Worm (Caenorhabditis elegans) whole organism, L1 larva: Measurements from ENCODE around the gene cup-5.

Experiments used
- C04F5.9 ChIP-seq: sonication (generic microtip); optimal IDR thresholded peaks from 2 replicates; lab custom pipeline; 2016; ENCODE audit warnings: missing genetic modification characterization, missing compliant biosample characterization
- F16B12.6 ChIP-seq: fragments of 150-350 bp; optimal IDR thresholded peaks from 2 replicates; lab custom pipeline; 2014; ENCODE audit warnings: missing biosample characterization, missing genetic modification characterization
- Y116A8C.19 ChIP-seq: sonication (generic microtip); optimal IDR thresholded peaks from 2 replicates; lab custom pipeline; 2016; ENCODE audit warnings: missing compliant biosample characterization, missing genetic modification characterization, borderline replicate concordance
- aha-1 ChIP-seq: fragments of 150-350 bp; optimal IDR thresholded peaks from 2 replicates; lab custom pipeline; 2014; ENCODE audit warnings: missing biosample characterization, missing genetic modification characterization
- alr-1 ChIP-seq: fragments of 200-800 bp; sonication (Bioruptor generic); optimal IDR thresholded peaks from 2 replicates; lab custom pipeline; 2018; ENCODE audit warnings: borderline replicate concordance, mild to moderate bottlenecking, missing genetic modification characterization, missing compliant biosample characterization
- ama-1 ChIP-seq: fragments of 150-350 bp; optimal IDR thresholded peaks from 2 replicates; lab custom pipeline; 2014
- ceh-63 ChIP-seq: fragments of 200-800 bp; sonication (Bioruptor generic); optimal IDR thresholded peaks from 2 replicates; lab custom pipeline; 2018; ENCODE audit warnings: mild to moderate bottlenecking, missing genetic modification characterization, missing compliant biosample characterization
- ceh-82 ChIP-seq, 3 experiments: fragments of 150-350 bp in 1 of 3; sonication (generic microtip) in 2 of 3; optimal IDR thresholded peaks; 2 replicates each; lab custom pipeline; 2014 to 2017; ENCODE audit warnings: missing biosample characterization in 3 of 3, missing genetic modification characterization in 3 of 3
- dsc-1 ChIP-seq: sonication (generic microtip); optimal IDR thresholded peaks from 2 replicates; lab custom pipeline; 2016; ENCODE audit warnings: mild to moderate bottlenecking, missing genetic modification characterization, missing compliant biosample characterization
- efl-1 ChIP-seq, 4 experiments: fragments of 150-350 bp; optimal IDR thresholded peaks in 3 of 4; peaks in 1 of 4; 1 replicate in 1 of 4; 2 replicates in 3 of 4; lab custom pipeline; 2014; ENCODE audit warnings: missing biosample characterization in 2 of 4, missing genetic modification characterization in 2 of 4, missing genetic modification reagents in 2 of 4
- efl-3 ChIP-seq: fragments of 200-800 bp; sonication (Bioruptor generic); optimal IDR thresholded peaks from 2 replicates; lab custom pipeline; 2018; ENCODE audit warnings: mild to moderate bottlenecking, missing genetic modification characterization, missing compliant biosample characterization
- egl-27 ChIP-seq, 2 experiments: fragments of 150-350 bp in 1 of 2; sonication (generic microtip); optimal IDR thresholded peaks; 3 replicates each; lab custom pipeline; 2017 to 2018; ENCODE audit warnings: missing biosample characterization in 2 of 2, missing genetic modification characterization in 2 of 2, missing genetic modification reagents in 2 of 2
- elt-2 ChIP-seq: sonication (generic microtip); optimal IDR thresholded peaks from 2 replicates; lab custom pipeline; 2016; ENCODE audit warnings: missing genetic modification characterization, mild to moderate bottlenecking, inconsistent platforms, missing compliant biosample characterization, missing genetic modification reagents
- elt-3 ChIP-seq, 6 experiments: fragments of 150-350 bp in 1 of 6; sonication (generic microtip); optimal IDR thresholded peaks; 2 replicates each; lab custom pipeline; 2017 to 2018; ENCODE audit warnings: missing biosample characterization in 6 of 6, missing genetic modification characterization in 6 of 6, inconsistent platforms in 1 of 6
- ets-5 ChIP-seq: fragments of 200-800 bp; sonication (Bioruptor generic); IDR thresholded peaks from 2 replicates; pipeline ENCODE4 v1.3.6; 2022; ENCODE audit warnings: missing genetic modification characterization, missing compliant biosample characterization
- fkh-10 ChIP-seq: sonication (generic microtip); optimal IDR thresholded peaks from 2 replicates; lab custom pipeline; 2017; ENCODE audit warnings: missing biosample characterization, missing genetic modification reagents, missing genetic modification characterization
- fkh-4 ChIP-seq: sonication (generic microtip); optimal IDR thresholded peaks from 2 replicates; lab custom pipeline; 2016; ENCODE audit warnings: missing compliant biosample characterization, missing genetic modification characterization, borderline replicate concordance
- grh-1 ChIP-seq: fragments of 200-800 bp; sonication (Bioruptor generic); IDR thresholded peaks from 2 replicates; pipeline ENCODE4 v1.3.6; 2022; ENCODE audit warnings: missing genetic modification reagents, missing genetic modification characterization, missing compliant biosample characterization
- hlh-17 ChIP-seq: fragments of 200-800 bp; sonication (Bioruptor generic); optimal IDR thresholded peaks from 2 replicates; lab custom pipeline; 2018; ENCODE audit warnings: missing genetic modification characterization, mild to moderate bottlenecking, missing compliant biosample characterization, moderate library complexity, borderline replicate concordance
- hlh-4 ChIP-seq: sonication (generic microtip); optimal IDR thresholded peaks from 2 replicates; lab custom pipeline; 2016; ENCODE audit warnings: mild to moderate bottlenecking, missing genetic modification characterization, missing compliant biosample characterization
- hpl-2 ChIP-seq: fragments of 150-350 bp; optimal IDR thresholded peaks from 2 replicates; lab custom pipeline; 2014; ENCODE audit warnings: missing biosample characterization, missing genetic modification reagents, missing genetic modification characterization
- irx-1 ChIP-seq: sonication (generic microtip); optimal IDR thresholded peaks from 2 replicates; lab custom pipeline; 2016; ENCODE audit warnings: missing genetic modification characterization, missing compliant biosample characterization
- lin-13 ChIP-seq: fragments of 150-350 bp; optimal IDR thresholded peaks from 2 replicates; lab custom pipeline; 2014; ENCODE audit warnings: missing biosample characterization, missing genetic modification reagents, missing genetic modification characterization
- lin-14 ChIP-seq: fragments of 200-800 bp; sonication (Bioruptor generic); optimal IDR thresholded peaks from 2 replicates; lab custom pipeline; 2018; ENCODE audit warnings: mild to moderate bottlenecking, missing genetic modification characterization, moderate library complexity, missing compliant biosample characterization
- lin-35 ChIP-seq, 2 experiments: fragments of 150-350 bp; optimal IDR thresholded peaks; 2 replicates each; lab custom pipeline; 2014; ENCODE audit warnings: missing biosample characterization in 2 of 2, missing genetic modification characterization in 2 of 2, missing genetic modification reagents in 2 of 2
- lin-39 ChIP-seq: fragments of 150-350 bp; optimal IDR thresholded peaks from 2 replicates; lab custom pipeline; 2014; ENCODE audit warnings: missing biosample characterization, missing genetic modification reagents, missing genetic modification characterization
- lsy-2 ChIP-seq, 2 experiments: fragments of 150-350 bp; optimal IDR thresholded peaks; 2 replicates each; lab custom pipeline; 2014; ENCODE audit warnings: missing biosample characterization in 2 of 2, missing genetic modification characterization in 2 of 2
- mab-9 ChIP-seq: fragments of 200-800 bp; sonication (Bioruptor generic); IDR thresholded peaks from 2 replicates; pipeline ENCODE4 v1.3.6; 2022; ENCODE audit warnings: missing genetic modification reagents, missing genetic modification characterization, missing compliant biosample characterization
- mdl-1 ChIP-seq, 2 experiments: fragments of 150-350 bp; optimal IDR thresholded peaks; 2 replicates each; lab custom pipeline; 2014 to 2017; ENCODE audit warnings: missing biosample characterization in 2 of 2, missing genetic modification characterization in 2 of 2, inconsistent platforms in 1 of 2
- mep-1 ChIP-seq: fragments of 150-350 bp; optimal IDR thresholded peaks from 2 replicates; lab custom pipeline; 2014; ENCODE audit warnings: missing biosample characterization, missing genetic modification characterization
- nhr-12 ChIP-seq: sonication (generic microtip); optimal IDR thresholded peaks from 2 replicates; lab custom pipeline; 2017; ENCODE audit warnings: missing biosample characterization, missing genetic modification characterization
- nhr-19 ChIP-seq: fragments of 200-800 bp; sonication (Bioruptor generic); conservative IDR thresholded peaks from 2 replicates; pipeline ENCODE4 v1.3.6; 2022; ENCODE audit warnings: missing genetic modification characterization, missing compliant biosample characterization
- nhr-237 ChIP-seq: fragments of 150-350 bp; optimal IDR thresholded peaks from 2 replicates; lab custom pipeline; 2014; ENCODE audit warnings: missing biosample characterization, missing genetic modification characterization
- nhr-28 ChIP-seq: fragments of 150-350 bp; optimal IDR thresholded peaks from 2 replicates; lab custom pipeline; 2014; ENCODE audit warnings: missing biosample characterization, missing genetic modification characterization
- nhr-71 ChIP-seq: sonication (generic microtip); optimal IDR thresholded peaks from 2 replicates; lab custom pipeline; 2016; ENCODE audit warnings: mild to moderate bottlenecking, missing genetic modification characterization, moderate library complexity, missing compliant biosample characterization
- nhr-76 ChIP-seq: sonication (generic microtip); optimal IDR thresholded peaks from 2 replicates; lab custom pipeline; 2017; ENCODE audit warnings: missing biosample characterization, missing genetic modification characterization
- nhr-77 ChIP-seq: fragments of 150-350 bp; optimal IDR thresholded peaks from 2 replicates; lab custom pipeline; 2014; ENCODE audit warnings: missing biosample characterization, missing genetic modification characterization
- nhr-90 ChIP-seq: sonication (generic microtip); optimal IDR thresholded peaks from 2 replicates; lab custom pipeline; 2016; ENCODE audit warnings: mild to moderate bottlenecking, missing genetic modification characterization, missing compliant biosample characterization; ENCODE audit not compliant: poor library complexity
- pag-3 ChIP-seq: sonication (generic microtip); optimal IDR thresholded peaks from 2 replicates; lab custom pipeline; 2017; ENCODE audit warnings: missing genetic modification characterization, mild to moderate bottlenecking, missing compliant biosample characterization, antibody characterized with exemption, borderline replicate concordance; ENCODE audit not compliant: insufficient read depth
- pax-3 ChIP-seq: fragments of 200-800 bp; sonication (Bioruptor generic); optimal IDR thresholded peaks from 2 replicates; lab custom pipeline; 2018; ENCODE audit warnings: mild to moderate bottlenecking, missing genetic modification characterization, moderate library complexity, missing compliant biosample characterization
- pqm-1 ChIP-seq: sonication (generic microtip); optimal IDR thresholded peaks from 3 replicates; lab custom pipeline; 2017; ENCODE audit warnings: missing biosample characterization, missing genetic modification characterization
- skn-1 ChIP-seq: fragments of 150-350 bp; optimal IDR thresholded peaks from 2 replicates; lab custom pipeline; 2014; ENCODE audit warnings: missing biosample characterization, missing genetic modification characterization
- snu-23 ChIP-seq: sonication (generic microtip); optimal IDR thresholded peaks from 2 replicates; lab custom pipeline; 2016; ENCODE audit warnings: missing genetic modification characterization, missing compliant biosample characterization
- sptf-1 ChIP-seq: fragments of 150-350 bp; optimal IDR thresholded peaks from 2 replicates; lab custom pipeline; 2014; ENCODE audit warnings: missing biosample characterization, missing genetic modification characterization
- sup-37 ChIP-seq: fragments of 200-800 bp; sonication (Bioruptor generic); optimal IDR thresholded peaks from 2 replicates; lab custom pipeline; 2018; ENCODE audit warnings: mild to moderate bottlenecking, missing genetic modification characterization, missing compliant biosample characterization
- swsn-7 ChIP-seq: sonication (generic microtip); optimal IDR thresholded peaks from 2 replicates; lab custom pipeline; 2016; ENCODE audit warnings: missing genetic modification characterization, missing compliant biosample characterization
- unc-30 ChIP-seq: sonication (generic microtip); optimal IDR thresholded peaks from 2 replicates; lab custom pipeline; 2017; ENCODE audit warnings: missing biosample characterization, missing genetic modification characterization
- unc-86 ChIP-seq: sonication (generic microtip); optimal IDR thresholded peaks from 2 replicates; lab custom pipeline; 2016; ENCODE audit warnings: missing genetic modification characterization, missing compliant biosample characterization
- unc-98 ChIP-seq: fragments of 200-800 bp; sonication (Bioruptor generic); IDR thresholded peaks from 2 replicates; pipeline ENCODE4 v1.3.6; 2022; ENCODE audit warnings: missing genetic modification characterization, missing compliant biosample characterization
- zag-1 ChIP-seq: fragments of 150-350 bp; optimal IDR thresholded peaks from 2 replicates; lab custom pipeline; 2014; ENCODE audit warnings: missing biosample characterization, missing genetic modification characterization
- ztf-11 ChIP-seq, 2 experiments: sonication (generic microtip); optimal IDR thresholded peaks; 2 replicates each; lab custom pipeline; 2016 to 2017; ENCODE audit warnings: missing genetic modification characterization in 2 of 2, missing biosample characterization in 1 of 2, missing compliant biosample characterization in 1 of 2
- ztf-4 ChIP-seq: fragments of 150-350 bp; optimal IDR thresholded peaks from 2 replicates; lab custom pipeline; 2014; ENCODE audit warnings: missing biosample characterization, missing genetic modification characterization

The cup-5 gene

DNA sequence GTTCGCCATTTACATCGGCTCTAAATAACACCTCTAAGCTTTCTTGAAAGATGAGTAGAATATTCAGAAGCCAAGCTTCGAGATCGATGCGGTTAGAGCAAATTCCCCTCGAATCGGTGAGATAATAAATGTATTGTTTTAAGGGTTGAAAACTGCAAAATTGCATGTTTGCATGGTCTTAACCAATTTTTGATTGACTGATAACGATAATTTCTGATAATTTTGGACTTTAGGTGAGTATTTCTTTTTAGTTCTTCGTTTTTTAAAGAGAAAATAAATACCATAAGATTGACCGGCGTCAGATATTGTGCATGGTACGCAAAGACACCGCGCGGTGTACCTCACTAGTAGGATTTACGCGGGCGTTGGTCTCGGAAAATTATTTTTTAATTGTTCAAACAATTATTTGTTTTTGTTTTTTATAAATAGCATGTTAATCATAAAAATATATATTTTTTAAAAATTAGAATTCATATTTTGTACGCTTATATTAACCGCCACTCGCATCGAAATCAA lies at the start of gene cup-5:
Gene cup-5 (plus strand): TSS at position 51 of the 516 bp plus-strand sequence.
- TF ChIP-seq Y116A8C.19 (tag; lab: Kevin White, UChicago) (no peak), hlh-17 (no peak), hpl-2 (GFP tag; lab: Kevin White, UChicago) (no peak), hlh-4 (tag; lab: Kevin White, UChicago) (no peak), lin-35 (GFP tag; optimal IDR thresholded peaks at IDR 0.05; lab: Kevin White, UChicago) (peak; percentile 15 to 66), zag-1 (tag; lab: Kevin White, UChicago) (no peak), lin-13 (GFP tag; lab: Kevin White, UChicago) (no peak), egl-27 (tag; optimal IDR thresholded peaks at IDR 0.05; lab: Kevin White, UChicago) (no peak), lin-14 (GFP tag; lab: Kevin White, UChicago) (peak; percentile 44), lsy-2 (tag; optimal IDR thresholded peaks at IDR 0.05; lab: Kevin White, UChicago) (peak; percentile 67 to 74), fkh-10 (GFP tag; lab: Kevin White, UChicago) (no peak), F16B12.6 (peak; percentile 90), nhr-237 (tag; lab: Kevin White, UChicago) (no peak), mdl-1 (tag; optimal IDR thresholded peaks at IDR 0.05; lab: Kevin White, UChicago) (no peak), sptf-1 (no peak), ztf-4 (no peak), nhr-71 (tag; lab: Kevin White, UChicago) (peak; percentile 49), pax-3 (tag; lab: Kevin White, UChicago) (no peak), nhr-90 (tag; lab: Kevin White, UChicago) (peak; percentile 20), nhr-28 (tag; lab: Kevin White, UChicago) (no peak), ets-5 (GFP tag; lab: Robert Waterston, UW) (no peak), elt-2 (tag; lab: Kevin White, UChicago) (no peak), mab-9 (GFP tag; lab: Robert Waterston, UW) (no peak), unc-86 (tag; lab: Kevin White, UChicago) (no peak), mep-1 (tag; lab: Kevin White, UChicago) (peak; percentile 55), ztf-11 (tag; optimal IDR thresholded peaks at IDR 0.05; lab: Kevin White, UChicago) (no peak), nhr-19 (GFP tag; lab: Robert Waterston, UW) (peak; percentile 32; the same call in 1 of the 2 replicates), C04F5.9 (tag; lab: Kevin White, UChicago) (no peak), nhr-12 (tag; lab: Kevin White, UChicago) (no peak), swsn-7 (peak; percentile 41), elt-3 (tag; optimal IDR thresholded peaks at IDR 0.05; lab: Kevin White, UChicago) (peak in 1 of 6 experiments; percentile 23), ama-1 (lab: Kevin White, UChicago) (no peak), efl-3 (GFP tag; lab: Kevin White, UChicago) (no peak), skn-1 (no peak), efl-1 (optimal IDR thresholded peaks at IDR 0.05; lab: Kevin White, UChicago) (peak; percentile 54 to 60), efl-1 (GFP tag; optimal IDR thresholded peaks at IDR 0.05 in 1 of 2; lab: Kevin White, UChicago) (peak; percentile 60 to 74), fkh-4 (tag; lab: Kevin White, UChicago) (no peak), aha-1 (no peak), pqm-1 (tag; lab: Kevin White, UChicago) (no peak), pag-3 (no peak), dsc-1 (tag; lab: Kevin White, UChicago) (no peak), nhr-77 (no peak), snu-23 (GFP tag; lab: Kevin White, UChicago) (peak; percentile 44), ceh-82 (tag; optimal IDR thresholded peaks at IDR 0.05; lab: Kevin White, UChicago) (peak; percentile 5 to 35 (median 16)), alr-1 (tag; lab: Kevin White, UChicago) (no peak), unc-98 (GFP tag; lab: Robert Waterston, UW) (no peak), nhr-76 (tag; lab: Kevin White, UChicago) (no peak), sup-37 (no peak), grh-1 (GFP tag; lab: Robert Waterston, UW) (no peak), unc-30 (tag; lab: Kevin White, UChicago) (no peak), ceh-63 (GFP tag; lab: Kevin White, UChicago) (no peak), lin-39 (tag; lab: Kevin White, UChicago) (no peak), irx-1 (tag; lab: Kevin White, UChicago) (no peak)
